Worm (Caenorhabditis elegans) whole organism, L4 larva: ENCODE results near the gene R08C7.11.
A peak's percentile ranks its signal among the peaks of the same experiment; 100 is the strongest.

ENCODE experiments used
- F26F4.8 ChIP-seq: fragments of 200-800 bp; sonication (Bioruptor generic); conservative IDR thresholded peaks from 2 replicates; pipeline ENCODE4 v1.3.6; 2022; ENCODE audit warnings: missing genetic modification characterization, missing compliant biosample characterization
- F49E8.2 ChIP-seq: sonication (generic microtip); optimal IDR thresholded peaks from 2 replicates; lab custom pipeline; 2016; ENCODE audit warnings: missing compliant biosample characterization, mild to moderate bottlenecking, missing genetic modification characterization, borderline replicate concordance
- T20F7.1 ChIP-seq: fragments of 200-800 bp; sonication (Bioruptor generic); optimal IDR thresholded peaks from 2 replicates; lab custom pipeline; 2018; ENCODE audit warnings: mild to moderate bottlenecking, missing genetic modification characterization, missing compliant biosample characterization
- T26A8.4 ChIP-seq: fragments of 200-800 bp; sonication (Bioruptor generic); IDR thresholded peaks from 2 replicates; pipeline ENCODE4 v1.3.6; 2022; ENCODE audit warnings: missing genetic modification characterization, missing compliant biosample characterization
- Y105C5A.15 ChIP-seq: fragments of 200-800 bp; sonication (Bioruptor generic); IDR thresholded peaks from 2 replicates; pipeline ENCODE4 v1.3.6; 2022; ENCODE audit warnings: missing genetic modification characterization, missing compliant biosample characterization
- Y48G9A.11 ChIP-seq: fragments of 200-800 bp; sonication (Bioruptor generic); IDR thresholded peaks from 2 replicates; pipeline ENCODE4 v1.3.6; 2022; ENCODE audit warnings: missing genetic modification reagents, missing genetic modification characterization, missing compliant biosample characterization
- Y5F2A.4 ChIP-seq: fragments of 200-800 bp; sonication (Bioruptor generic); optimal IDR thresholded peaks from 2 replicates; lab custom pipeline; 2018; ENCODE audit warnings: mild to moderate bottlenecking, missing genetic modification characterization, missing compliant biosample characterization
- aha-1 ChIP-seq: fragments of 150-350 bp; peaks from one replicate; lab custom pipeline; 2014; ENCODE audit warnings: missing biosample characterization, missing genetic modification characterization
- ceh-20 ChIP-seq: fragments of 200-800 bp; sonication (Bioruptor generic); IDR thresholded peaks from 2 replicates; pipeline ENCODE4 v1.3.6; 2022; ENCODE audit warnings: missing genetic modification reagents, missing genetic modification characterization, missing compliant biosample characterization
- ceh-32 ChIP-seq: sonication (generic microtip); optimal IDR thresholded peaks from 2 replicates; lab custom pipeline; 2016; ENCODE audit warnings: mild to moderate bottlenecking, missing genetic modification characterization, missing compliant biosample characterization; ENCODE audit not compliant: poor library complexity
- ceh-44 ChIP-seq: fragments of 200-800 bp; sonication (Bioruptor generic); IDR thresholded peaks from 2 replicates; pipeline ENCODE4 v1.3.6; 2022; ENCODE audit warnings: missing genetic modification reagents, missing genetic modification characterization, missing compliant biosample characterization
- ceh-62 ChIP-seq: sonication (generic microtip); optimal IDR thresholded peaks from 2 replicates; lab custom pipeline; 2017; ENCODE audit warnings: missing biosample characterization, missing genetic modification characterization
- ceh-82 ChIP-seq: sonication (generic microtip); optimal IDR thresholded peaks from 2 replicates; lab custom pipeline; 2017; ENCODE audit warnings: missing biosample characterization, missing genetic modification characterization
- ces-1 ChIP-seq: fragments of 150-350 bp; sonication (generic microtip); optimal IDR thresholded peaks from 4 replicates; lab custom pipeline; 2014; ENCODE audit warnings: missing biosample characterization, missing genetic modification reagents, missing genetic modification characterization
- cey-2 ChIP-seq: sonication (generic microtip); optimal IDR thresholded peaks from 3 replicates; lab custom pipeline; 2017; ENCODE audit warnings: missing genetic modification characterization, mild to moderate bottlenecking, missing compliant biosample characterization, antibody characterized with exemption, borderline replicate concordance; ENCODE audit not compliant: insufficient read depth
- dmd-6 ChIP-seq: fragments of 200-800 bp; sonication (Bioruptor generic); IDR thresholded peaks from 2 replicates; pipeline ENCODE4 v1.3.6; 2022; ENCODE audit warnings: missing genetic modification reagents, missing genetic modification characterization, missing compliant biosample characterization
- dmd-8 ChIP-seq: fragments of 200-800 bp; sonication (Bioruptor generic); IDR thresholded peaks from 2 replicates; pipeline ENCODE4 v1.3.6; 2022; ENCODE audit warnings: missing genetic modification characterization, missing compliant biosample characterization
- dpl-1 ChIP-seq: fragments of 150-350 bp; optimal IDR thresholded peaks from 2 replicates; lab custom pipeline; 2014; ENCODE audit warnings: missing biosample characterization, missing genetic modification reagents, missing genetic modification characterization
- egl-43 ChIP-seq: fragments of 200-800 bp; sonication (Bioruptor generic); IDR thresholded peaks from 2 replicates; pipeline ENCODE4 v1.3.6; 2022; ENCODE audit warnings: missing genetic modification reagents, missing genetic modification characterization, missing compliant biosample characterization
- fkh-10 ChIP-seq: fragments of 150-350 bp; optimal IDR thresholded peaks from 2 replicates; lab custom pipeline; 2014; ENCODE audit warnings: missing biosample characterization, missing genetic modification reagents, missing genetic modification characterization
- gei-8 ChIP-seq: fragments of 200-800 bp; sonication (Bioruptor generic); optimal IDR thresholded peaks from 2 replicates; lab custom pipeline; 2018; ENCODE audit warnings: mild to moderate bottlenecking, missing genetic modification characterization, missing compliant biosample characterization
- hif-1 ChIP-seq, 2 experiments: sonication (generic microtip); optimal IDR thresholded peaks; 2 replicates each; lab custom pipeline; 2016 to 2017; ENCODE audit warnings: missing compliant biosample characterization in 2 of 2, missing genetic modification characterization in 2 of 2, missing genetic modification reagents in 2 of 2, missing genotype in 2 of 2, mild to moderate bottlenecking in 1 of 2
- hlh-30 ChIP-seq: sonication (generic microtip); optimal IDR thresholded peaks from 2 replicates; lab custom pipeline; 2017; ENCODE audit warnings: antibody characterized with exemption, mild to moderate bottlenecking, missing genetic modification characterization, missing compliant biosample characterization; ENCODE audit not compliant: insufficient read depth
- lin-1 ChIP-seq: fragments of 200-800 bp; sonication (Bioruptor generic); IDR thresholded peaks from 2 replicates; pipeline ENCODE4 v1.3.6; 2022; ENCODE audit warnings: missing genetic modification reagents, missing genetic modification characterization, missing compliant biosample characterization
- lin-15B ChIP-seq: fragments of 150-350 bp; sonication (generic microtip); optimal IDR thresholded peaks from 3 replicates; lab custom pipeline; 2014; ENCODE audit warnings: missing biosample characterization, missing genetic modification characterization
- lin-29 ChIP-seq: fragments of 200-800 bp; sonication (Bioruptor generic); IDR thresholded peaks from 2 replicates; pipeline ENCODE4 v1.3.6; 2022; ENCODE audit warnings: missing genetic modification reagents, missing genetic modification characterization, missing compliant biosample characterization
- lin-39 ChIP-seq: fragments of 150-350 bp; optimal IDR thresholded peaks from 2 replicates; lab custom pipeline; 2014; ENCODE audit warnings: missing biosample characterization, missing genetic modification reagents, missing genetic modification characterization
- lsy-2 ChIP-seq, 2 experiments: fragments of 150-350 bp in 1 of 2; sonication (generic microtip) in 1 of 2; optimal IDR thresholded peaks; 2 replicates each; lab custom pipeline; 2014 to 2017; ENCODE audit warnings: missing biosample characterization in 2 of 2, missing genetic modification characterization in 2 of 2
- madf-5 ChIP-seq, 2 experiments: fragments of 200-800 bp; sonication (Bioruptor generic); IDR thresholded peaks; 2 replicates each; pipeline ENCODE4 v1.3.6; 2022; ENCODE audit warnings: missing compliant biosample characterization in 2 of 2, missing genetic modification characterization in 2 of 2
- mep-1 ChIP-seq: fragments of 150-350 bp; sonication (generic microtip); optimal IDR thresholded peaks from 3 replicates; lab custom pipeline; 2014; ENCODE audit warnings: missing biosample characterization, missing genetic modification characterization
- mes-2 ChIP-seq: sonication (generic microtip); optimal IDR thresholded peaks from 2 replicates; lab custom pipeline; 2016; ENCODE audit warnings: missing genotype, mild to moderate bottlenecking, missing genetic modification characterization, missing compliant biosample characterization; ENCODE audit not compliant: poor library complexity, severe bottlenecking
- mxl-2 ChIP-seq: fragments of 200-800 bp; sonication (Bioruptor generic); conservative IDR thresholded peaks from 2 replicates; pipeline ENCODE4 v1.3.6; 2022; ENCODE audit warnings: missing genetic modification reagents, missing genetic modification characterization, missing compliant biosample characterization
- mxl-3 ChIP-seq: fragments of 200-800 bp; sonication (Bioruptor generic); optimal IDR thresholded peaks from 2 replicates; lab custom pipeline; 2018; ENCODE audit warnings: mild to moderate bottlenecking, missing genetic modification characterization, missing compliant biosample characterization
- nhr-10 ChIP-seq: fragments of 150-350 bp; optimal IDR thresholded peaks from 2 replicates; lab custom pipeline; 2014; ENCODE audit warnings: missing biosample characterization, missing genetic modification characterization
- nhr-237 ChIP-seq: sonication (generic microtip); optimal IDR thresholded peaks from 2 replicates; lab custom pipeline; 2017; ENCODE audit warnings: missing biosample characterization, missing genetic modification characterization
- nhr-41 ChIP-seq: fragments of 200-800 bp; sonication (Bioruptor generic); IDR thresholded peaks from 2 replicates; pipeline ENCODE4 v1.3.6; 2022; ENCODE audit warnings: missing genetic modification reagents, missing genetic modification characterization, missing compliant biosample characterization
- nhr-42 ChIP-seq: fragments of 200-800 bp; sonication (Bioruptor generic); IDR thresholded peaks from 2 replicates; pipeline ENCODE4 v1.3.6; 2022; ENCODE audit warnings: missing genetic modification characterization, missing compliant biosample characterization
- nhr-76 ChIP-seq: fragments of 150-350 bp; optimal IDR thresholded peaks from 2 replicates; lab custom pipeline; 2014; ENCODE audit warnings: missing biosample characterization, missing genetic modification characterization
- nhr-77 ChIP-seq: fragments of 150-350 bp; optimal IDR thresholded peaks from 2 replicates; lab custom pipeline; 2014; ENCODE audit warnings: missing biosample characterization, missing genetic modification characterization
- pha-4 ChIP-seq, 2 experiments: fragments of 150-350 bp in 1 of 2; fragments of 200-800 bp in 1 of 2; sonication (Bioruptor generic) in 1 of 2; IDR thresholded peaks in 1 of 2; optimal IDR thresholded peaks in 1 of 2; 2 replicates each; pipeline versions ENCODE4 v1.3.6 to Lab custom; 2014 to 2022; ENCODE audit warnings: missing genetic modification characterization in 2 of 2, missing genetic modification reagents in 2 of 2, missing biosample characterization in 1 of 2, missing compliant biosample characterization in 1 of 2
- php-3 ChIP-seq: fragments of 200-800 bp; sonication (Bioruptor generic); IDR thresholded peaks from 2 replicates; pipeline ENCODE4 v1.3.6; 2022; ENCODE audit warnings: missing genetic modification reagents, missing genetic modification characterization, missing compliant biosample characterization
- saeg-2 ChIP-seq: fragments of 200-800 bp; sonication (Bioruptor generic); IDR thresholded peaks from 2 replicates; pipeline ENCODE4 v1.3.6; 2022; ENCODE audit warnings: missing genetic modification reagents, missing genetic modification characterization, missing compliant biosample characterization
- set-16 ChIP-seq: fragments of 200-800 bp; sonication (Bioruptor generic); IDR thresholded peaks from 2 replicates; pipeline ENCODE4 v1.3.6; 2022; ENCODE audit warnings: missing genetic modification reagents, missing genetic modification characterization, missing compliant biosample characterization
- snpc-4 ChIP-seq: fragments of 150-350 bp; optimal IDR thresholded peaks from 2 replicates; lab custom pipeline; 2014; ENCODE audit warnings: missing biosample characterization, missing genetic modification characterization
- unc-39 ChIP-seq: sonication (generic microtip); optimal IDR thresholded peaks from 2 replicates; lab custom pipeline; 2017; ENCODE audit warnings: missing biosample characterization, missing genetic modification characterization
- unc-62 ChIP-seq, 3 experiments: fragments of 150-350 bp in 1 of 3; sonication (generic microtip); optimal IDR thresholded peaks in 2 of 3; peaks in 1 of 3; 1 replicate in 1 of 3; 2 replicates in 2 of 3; lab custom pipeline; 2014 to 2017; ENCODE audit warnings: missing biosample characterization in 3 of 3, missing genetic modification characterization in 3 of 3, missing genetic modification reagents in 3 of 3, missing genotype in 1 of 3
- zfp-2 ChIP-seq: sonication (generic microtip); optimal IDR thresholded peaks from 2 replicates; lab custom pipeline; 2016; ENCODE audit warnings: mild to moderate bottlenecking, missing genetic modification characterization, missing compliant biosample characterization
- zfp-3 ChIP-seq: fragments of 200-800 bp; sonication (Bioruptor generic); conservative IDR thresholded peaks from 2 replicates; pipeline ENCODE4 v1.3.6; 2022; ENCODE audit warnings: missing genetic modification reagents, missing genetic modification characterization, missing compliant biosample characterization

R08C7.11 gene

DNA sequence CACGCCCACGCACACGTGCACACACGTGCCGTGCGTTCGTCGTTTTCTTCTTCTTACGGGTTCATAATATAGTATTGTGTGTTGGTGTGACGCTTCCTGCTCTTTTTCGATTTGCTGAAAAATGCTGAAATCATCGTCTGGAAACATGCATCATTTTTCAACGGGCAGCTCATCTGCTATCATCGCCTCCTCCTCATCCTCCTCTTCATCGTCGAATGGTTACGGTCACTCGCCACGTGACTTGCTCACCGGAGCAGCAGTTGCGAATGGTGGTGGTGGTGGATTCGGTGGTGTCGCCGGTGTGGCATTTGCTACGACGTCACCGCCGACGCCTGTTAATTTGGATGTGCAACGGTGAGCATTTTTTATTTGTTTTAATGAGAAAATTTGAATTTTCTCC lies 46.0 kb downstream of the R08C7.11 start:
- no peak for TF ChIP-seq ceh-62 (tag; lab: Kevin White, UChicago)
- TF ChIP-seq fkh-10 (GFP tag; lab: Kevin White, UChicago), result no peak
- TF ChIP-seq mxl-2 (GFP tag; lab: Robert Waterston, UW), result no peak
- no peak for TF ChIP-seq Y5F2A.4
- no peak for TF ChIP-seq lin-29
- no peak for TF ChIP-seq nhr-77 (tag; lab: Kevin White, UChicago)
- TF ChIP-seq dmd-6 (GFP tag; lab: Robert Waterston, UW), result 0 out of 2 replicates have a peak, but pooled peaks have one; percentile 12
- TF ChIP-seq dmd-8 (GFP tag; lab: Robert Waterston, UW), result no peak
- TF ChIP-seq mep-1 (tag; lab: Kevin White, UChicago), result no peak
- TF ChIP-seq aha-1, result no peak
- no peak for TF ChIP-seq gei-8 (GFP tag; lab: Kevin White, UChicago)
- no peak for TF ChIP-seq F49E8.2
- no peak for TF ChIP-seq lin-1 (GFP tag; lab: Robert Waterston, UW)
- no peak for TF ChIP-seq T20F7.1 (GFP tag; lab: Kevin White, UChicago)
- TF ChIP-seq ceh-44 (GFP tag; lab: Robert Waterston, UW), result no peak
- TF ChIP-seq mxl-3 (GFP tag; lab: Kevin White, UChicago), result peak; percentile 22
- no peak for TF ChIP-seq pha-4 (GFP tag; IDR thresholded peaks at IDR 0.05; lab: Robert Waterston, UW)
- TF ChIP-seq pha-4 (tag; optimal IDR thresholded peaks at IDR 0.05; lab: Kevin White, UChicago), result no peak
- TF ChIP-seq set-16, result peak; percentile 38; the same call in 1 of the 2 replicates
- TF ChIP-seq zfp-3, result no peak
- no peak for TF ChIP-seq mes-2 (tag; lab: Kevin White, UChicago)
- no peak for TF ChIP-seq nhr-237 (tag; lab: Kevin White, UChicago)
- no peak for TF ChIP-seq lsy-2 (tag; optimal IDR thresholded peaks at IDR 0.05; lab: Kevin White, UChicago)
- no peak for TF ChIP-seq snpc-4 (tag; lab: Kevin White, UChicago)
- TF ChIP-seq Y48G9A.11, result no peak
- no peak for TF ChIP-seq nhr-41 (GFP tag; lab: Robert Waterston, UW)
- TF ChIP-seq nhr-76 (tag; lab: Kevin White, UChicago), result no peak
- TF ChIP-seq Y105C5A.15, result 0 out of 2 replicates have a peak, but pooled peaks have one; percentile 33
- no peak for TF ChIP-seq ceh-82 (tag; lab: Kevin White, UChicago)
- no peak for TF ChIP-seq cey-2 (tag; lab: Kevin White, UChicago)
- TF ChIP-seq ces-1 (GFP tag; lab: Kevin White, UChicago), result no peak
- TF ChIP-seq madf-5 (GFP tag; IDR thresholded peaks at IDR 0.05; lab: Robert Waterston, UW), result no peak
- TF ChIP-seq lin-15B (tag; lab: Kevin White, UChicago), result no peak
- TF ChIP-seq ceh-32 (tag; lab: Kevin White, UChicago), result no peak
- no peak for TF ChIP-seq egl-43 (GFP tag; lab: Robert Waterston, UW)
- TF ChIP-seq php-3 (GFP tag; lab: Robert Waterston, UW), result 0 out of 2 replicates have a peak, but pooled peaks have one; percentile 8
- no peak for TF ChIP-seq ceh-20 (GFP tag; lab: Robert Waterston, UW)
- peak; percentile 24 for TF ChIP-seq hlh-30 (tag; lab: Kevin White, UChicago)
- 0 out of 2 replicates have a peak, but pooled peaks have one; percentile 20 for TF ChIP-seq F26F4.8
- no peak for TF ChIP-seq dpl-1 (GFP tag; lab: Kevin White, UChicago)
- TF ChIP-seq nhr-10 (tag; lab: Kevin White, UChicago), result no peak
- TF ChIP-seq lin-39 (tag; lab: Kevin White, UChicago), result no peak
- TF ChIP-seq unc-62 (GFP tag; optimal IDR thresholded peaks at IDR 0.05 in 1 of 2; lab: Kevin White, UChicago), result peak in 1 of 2 experiments; percentile 19
- no peak for TF ChIP-seq unc-62 (tag; optimal IDR thresholded peaks at IDR 0.05; lab: Kevin White, UChicago)
- TF ChIP-seq T26A8.4 (GFP tag; lab: Robert Waterston, UW), result no peak
- TF ChIP-seq nhr-42 (GFP tag; lab: Robert Waterston, UW), result no peak
- TF ChIP-seq zfp-2 (tag; lab: Kevin White, UChicago), result no peak
- peak in 1 of 2 experiments; percentile 9 for TF ChIP-seq hif-1 (tag; optimal IDR thresholded peaks at IDR 0.05; lab: Kevin White, UChicago)
- TF ChIP-seq unc-39 (tag; lab: Kevin White, UChicago), result no peak
- TF ChIP-seq saeg-2 (GFP tag; lab: Robert Waterston, UW), result no peak
